Worm (Caenorhabditis elegans): ENCODE results near the gene ZK688.12.

ZK688.12 gene

ce11 chrIII:7900733-7901132, 12.7 kb downstream of the ZK688.12 start, which contains the start of gene best-24:
best-24 (plus strand) TSS chrIII:7901033.
- TF ChIP-seq elt-1 (tag; optimal IDR thresholded peaks at IDR 0.05; ENCODE audit: borderline replicate concordance, insufficient read depth) (no peak), unc-62 (GFP tag; optimal IDR thresholded peaks at IDR 0.05) (no peak), ztf-11 (tag; optimal IDR thresholded peaks at IDR 0.05) (no peak), nhr-237 (tag; optimal IDR thresholded peaks at IDR 0.05) (no peak), mab-5 (tag; optimal IDR thresholded peaks at IDR 0.05) (no peak), nhr-28 (tag; optimal IDR thresholded peaks at IDR 0.05) (no peak), lin-13 (tag; optimal IDR thresholded peaks at IDR 0.05) (no peak), hlh-1 (tag; optimal IDR thresholded peaks at IDR 0.05) (no peak), lin-32 (GFP tag; optimal IDR thresholded peaks at IDR 0.05) (no peak), ceh-83 (GFP tag; optimal IDR thresholded peaks at IDR 0.05) (no peak), lsy-2 (tag; optimal IDR thresholded peaks at IDR 0.05) (no peak), pha-4 (tag; optimal IDR thresholded peaks at IDR 0.05) (no peak), cnd-1 (tag; optimal IDR thresholded peaks at IDR 0.05) (no peak), ceh-43 (GFP tag; optimal IDR thresholded peaks at IDR 0.05) (no peak), zip-8 (tag; optimal IDR thresholded peaks at IDR 0.05) (no peak)

ce11 chrIII:7897733-7898132, 15.7 kb downstream of the ZK688.12 start:
- TF ChIP-seq drap-1 (GFP tag; optimal IDR thresholded peaks at IDR 0.05) (no peak), flh-1 (GFP tag; optimal IDR thresholded peaks at IDR 0.05) (no peak), elt-1 (tag; optimal IDR thresholded peaks at IDR 0.05; ENCODE audit: borderline replicate concordance, insufficient read depth) (no peak), bed-3 (GFP tag; optimal IDR thresholded peaks at IDR 0.05) (no peak), unc-39 (tag; optimal IDR thresholded peaks at IDR 0.05) (no peak), mab-5 (tag; optimal IDR thresholded peaks at IDR 0.05) (no peak), ceh-83 (GFP tag; optimal IDR thresholded peaks at IDR 0.05) (no peak), ces-1 (GFP tag; optimal IDR thresholded peaks at IDR 0.05) (no peak), nhr-12 (tag; optimal IDR thresholded peaks at IDR 0.05) (no peak), sem-2 (GFP tag; optimal IDR thresholded peaks at IDR 0.05) (no peak), nhr-2 (tag; optimal IDR thresholded peaks at IDR 0.05) (no peak), M03D4.4 (tag; optimal IDR thresholded peaks at IDR 0.05) (no peak), pha-4 (tag; optimal IDR thresholded peaks at IDR 0.05) (no peak), nhr-28 (tag; optimal IDR thresholded peaks at IDR 0.05) (no peak), blmp-1 (tag; optimal IDR thresholded peaks at IDR 0.05) (no peak), ceh-39 (tag; optimal IDR thresholded peaks at IDR 0.05) (no peak)

- TF ChIP-seq ceh-39 (tag; optimal IDR thresholded peaks at IDR 0.05) (no peak), lsy-2 (tag; optimal IDR thresholded peaks at IDR 0.05) (no peak), ces-1 (GFP tag; optimal IDR thresholded peaks at IDR 0.05) (no peak), nhr-237 (tag; optimal IDR thresholded peaks at IDR 0.05) (no peak), nhr-2 (tag; optimal IDR thresholded peaks at IDR 0.05) (no peak), M03D4.4 (tag; optimal IDR thresholded peaks at IDR 0.05) (no peak), mab-5 (tag; optimal IDR thresholded peaks at IDR 0.05) (no peak), blmp-1 (tag; optimal IDR thresholded peaks at IDR 0.05) (no peak), bed-3 (GFP tag; optimal IDR thresholded peaks at IDR 0.05) (no peak), unc-120 (tag; optimal IDR thresholded peaks at IDR 0.05; ENCODE audit: poor library complexity, severe bottlenecking) (no peak), ztf-11 (tag; optimal IDR thresholded peaks at IDR 0.05) (no peak), sptf-1 (tag; optimal IDR thresholded peaks at IDR 0.05) (no peak), drap-1 (GFP tag; optimal IDR thresholded peaks at IDR 0.05) (no peak), lin-13 (tag; optimal IDR thresholded peaks at IDR 0.05) (no peak), mls-2 (tag; optimal IDR thresholded peaks at IDR 0.05) (no peak), nhr-28 (tag; optimal IDR thresholded peaks at IDR 0.05) (no peak), nhr-12 (tag; optimal IDR thresholded peaks at IDR 0.05) (no peak), hlh-1 (tag; optimal IDR thresholded peaks at IDR 0.05) (no peak)
Observed at ce11 chrIII:7896925-7897324, 16.5 kb downstream of the ZK688.12 start, which contains the start of gene ZK688.10. ZK688.10 (minus strand) TSS chrIII:7897025.

ce11 chrIII:7894724-7895123, 18.7 kb downstream of the ZK688.12 start, which contains the start of gene ZK688.4:
ZK688.4 (plus strand) TSS chrIII:7895024.
- no peak for TF ChIP-seq blmp-1 (tag; optimal IDR thresholded peaks at IDR 0.05)
- TF ChIP-seq nhr-28 (tag; optimal IDR thresholded peaks at IDR 0.05), result no peak

ce11 chrIII:7893224-7893623, 20.2 kb downstream of the ZK688.12 start:
- no peak for TF ChIP-seq nhr-237 (tag; optimal IDR thresholded peaks at IDR 0.05)
- TF ChIP-seq mls-2 (tag; optimal IDR thresholded peaks at IDR 0.05), result no peak
- no peak for TF ChIP-seq mep-1 (tag; optimal IDR thresholded peaks at IDR 0.05)
- no peak for TF ChIP-seq elt-1 (tag; optimal IDR thresholded peaks at IDR 0.05; ENCODE audit: borderline replicate concordance, insufficient read depth)
- no peak for TF ChIP-seq nhr-28 (tag; optimal IDR thresholded peaks at IDR 0.05)
- TF ChIP-seq blmp-1 (tag; optimal IDR thresholded peaks at IDR 0.05), result no peak
- TF ChIP-seq M03D4.4 (tag; optimal IDR thresholded peaks at IDR 0.05), result no peak
- TF ChIP-seq sptf-1 (tag; optimal IDR thresholded peaks at IDR 0.05), result no peak
